Worm (Caenorhabditis elegans) whole organism, L1 larva: ENCODE data around the gene rnp-2.
"Not testable (repeated sequence)": the region's sequence is repeated elsewhere in the genome, so short reads cannot be mapped to it uniquely, and the experiment has no call there.

Experiments
- C04F5.9 ChIP-seq: sonication (generic microtip); optimal IDR thresholded peaks from 2 replicates; lab custom pipeline; 2016; ENCODE audit warnings: missing genetic modification characterization, missing compliant biosample characterization
- C16A3.4 ChIP-seq: fragments of 150-350 bp; optimal IDR thresholded peaks from 2 replicates; lab custom pipeline; 2014; ENCODE audit warnings: missing biosample characterization, missing genetic modification characterization
- F16B12.6 ChIP-seq: fragments of 150-350 bp; optimal IDR thresholded peaks from 2 replicates; lab custom pipeline; 2014; ENCODE audit warnings: missing biosample characterization, missing genetic modification characterization
- aha-1 ChIP-seq: fragments of 150-350 bp; optimal IDR thresholded peaks from 2 replicates; lab custom pipeline; 2014; ENCODE audit warnings: missing biosample characterization, missing genetic modification characterization
- blmp-1 ChIP-seq: fragments of 150-350 bp; optimal IDR thresholded peaks from 2 replicates; lab custom pipeline; 2014; ENCODE audit warnings: missing biosample characterization, missing genetic modification characterization
- ceh-63 ChIP-seq: fragments of 200-800 bp; sonication (Bioruptor generic); optimal IDR thresholded peaks from 2 replicates; lab custom pipeline; 2018; ENCODE audit warnings: mild to moderate bottlenecking, missing genetic modification characterization, missing compliant biosample characterization
- ceh-90 ChIP-seq: sonication (generic microtip); optimal IDR thresholded peaks from 2 replicates; lab custom pipeline; 2016; ENCODE audit warnings: missing genetic modification characterization, missing compliant biosample characterization
- dpl-1 ChIP-seq, 3 experiments: fragments of 150-350 bp in 2 of 3; sonication (generic microtip) in 1 of 3; optimal IDR thresholded peaks; 2 replicates each; lab custom pipeline; 2014 to 2017; ENCODE audit warnings: missing biosample characterization in 3 of 3, missing genetic modification characterization in 3 of 3, missing genetic modification reagents in 3 of 3
- efl-1 ChIP-seq, 4 experiments: fragments of 150-350 bp; optimal IDR thresholded peaks in 3 of 4; peaks in 1 of 4; 1 replicate in 1 of 4; 2 replicates in 3 of 4; lab custom pipeline; 2014; ENCODE audit warnings: missing biosample characterization in 2 of 4, missing genetic modification characterization in 2 of 4, missing genetic modification reagents in 2 of 4
- efl-3 ChIP-seq: fragments of 200-800 bp; sonication (Bioruptor generic); optimal IDR thresholded peaks from 2 replicates; lab custom pipeline; 2018; ENCODE audit warnings: mild to moderate bottlenecking, missing genetic modification characterization, missing compliant biosample characterization
- egl-13 ChIP-seq: sonication (generic microtip); optimal IDR thresholded peaks from 2 replicates; lab custom pipeline; 2016; ENCODE audit warnings: missing genotype, missing genetic modification reagents, missing genetic modification characterization, missing compliant biosample characterization
- egl-27 ChIP-seq, 2 experiments: fragments of 150-350 bp in 1 of 2; sonication (generic microtip); optimal IDR thresholded peaks; 3 replicates each; lab custom pipeline; 2017 to 2018; ENCODE audit warnings: missing biosample characterization in 2 of 2, missing genetic modification characterization in 2 of 2, missing genetic modification reagents in 2 of 2
- elt-2 ChIP-seq: sonication (generic microtip); optimal IDR thresholded peaks from 2 replicates; lab custom pipeline; 2016; ENCODE audit warnings: missing genetic modification characterization, mild to moderate bottlenecking, inconsistent platforms, missing compliant biosample characterization, missing genetic modification reagents
- elt-3 ChIP-seq, 6 experiments: fragments of 150-350 bp in 1 of 6; sonication (generic microtip); optimal IDR thresholded peaks; 2 replicates each; lab custom pipeline; 2017 to 2018; ENCODE audit warnings: missing biosample characterization in 6 of 6, missing genetic modification characterization in 6 of 6, inconsistent platforms in 1 of 6
- fkh-8 ChIP-seq: sonication (generic microtip); optimal IDR thresholded peaks from 2 replicates; lab custom pipeline; 2016; ENCODE audit warnings: mild to moderate bottlenecking, missing genetic modification characterization, missing compliant biosample characterization
- fos-1 ChIP-seq: fragments of 150-350 bp; optimal IDR thresholded peaks from 2 replicates; lab custom pipeline; 2014; ENCODE audit warnings: missing biosample characterization, missing genetic modification characterization
- grh-1 ChIP-seq: fragments of 200-800 bp; sonication (Bioruptor generic); IDR thresholded peaks from 2 replicates; pipeline ENCODE4 v1.3.6; 2022; ENCODE audit warnings: missing genetic modification reagents, missing genetic modification characterization, missing compliant biosample characterization
- hlh-4 ChIP-seq: sonication (generic microtip); optimal IDR thresholded peaks from 2 replicates; lab custom pipeline; 2016; ENCODE audit warnings: mild to moderate bottlenecking, missing genetic modification characterization, missing compliant biosample characterization
- hpl-2 ChIP-seq: fragments of 150-350 bp; optimal IDR thresholded peaks from 2 replicates; lab custom pipeline; 2014; ENCODE audit warnings: missing biosample characterization, missing genetic modification reagents, missing genetic modification characterization
- irx-1 ChIP-seq: sonication (generic microtip); optimal IDR thresholded peaks from 2 replicates; lab custom pipeline; 2016; ENCODE audit warnings: missing genetic modification characterization, missing compliant biosample characterization
- lin-15B ChIP-seq: fragments of 150-350 bp; sonication (generic microtip); optimal IDR thresholded peaks from 3 replicates; lab custom pipeline; 2014; ENCODE audit warnings: missing biosample characterization, missing genetic modification characterization
- lir-3 ChIP-seq: sonication (generic microtip); optimal IDR thresholded peaks from 2 replicates; lab custom pipeline; 2016; ENCODE audit warnings: mild to moderate bottlenecking, missing genetic modification characterization, moderate library complexity, missing compliant biosample characterization; ENCODE audit not compliant: poor library complexity
- mab-9 ChIP-seq: fragments of 200-800 bp; sonication (Bioruptor generic); IDR thresholded peaks from 2 replicates; pipeline ENCODE4 v1.3.6; 2022; ENCODE audit warnings: missing genetic modification reagents, missing genetic modification characterization, missing compliant biosample characterization
- mef-2 ChIP-seq: fragments of 150-350 bp; optimal IDR thresholded peaks from 2 replicates; lab custom pipeline; 2014; ENCODE audit warnings: missing biosample characterization, missing genetic modification characterization
- mep-1 ChIP-seq: fragments of 150-350 bp; optimal IDR thresholded peaks from 2 replicates; lab custom pipeline; 2014; ENCODE audit warnings: missing biosample characterization, missing genetic modification characterization
- nhr-12 ChIP-seq: sonication (generic microtip); optimal IDR thresholded peaks from 2 replicates; lab custom pipeline; 2017; ENCODE audit warnings: missing biosample characterization, missing genetic modification characterization
- nhr-20 ChIP-seq: sonication (generic microtip); optimal IDR thresholded peaks from 2 replicates; lab custom pipeline; 2016; ENCODE audit warnings: mild to moderate bottlenecking, missing genetic modification characterization, missing compliant biosample characterization
- nhr-76 ChIP-seq: sonication (generic microtip); optimal IDR thresholded peaks from 2 replicates; lab custom pipeline; 2017; ENCODE audit warnings: missing biosample characterization, missing genetic modification characterization
- nhr-77 ChIP-seq: fragments of 150-350 bp; optimal IDR thresholded peaks from 2 replicates; lab custom pipeline; 2014; ENCODE audit warnings: missing biosample characterization, missing genetic modification characterization
- nhr-85 ChIP-seq: sonication (generic microtip); peaks from one replicate; lab custom pipeline; 2016; ENCODE audit warnings: missing genetic modification characterization, inconsistent platforms, missing compliant biosample characterization
- nhr-90 ChIP-seq: sonication (generic microtip); optimal IDR thresholded peaks from 2 replicates; lab custom pipeline; 2016; ENCODE audit warnings: mild to moderate bottlenecking, missing genetic modification characterization, missing compliant biosample characterization; ENCODE audit not compliant: poor library complexity
- pag-3 ChIP-seq: sonication (generic microtip); optimal IDR thresholded peaks from 2 replicates; lab custom pipeline; 2017; ENCODE audit warnings: missing genetic modification characterization, mild to moderate bottlenecking, missing compliant biosample characterization, antibody characterized with exemption, borderline replicate concordance; ENCODE audit not compliant: insufficient read depth
- pqm-1 ChIP-seq: sonication (generic microtip); optimal IDR thresholded peaks from 3 replicates; lab custom pipeline; 2017; ENCODE audit warnings: missing biosample characterization, missing genetic modification characterization
- rnt-1 ChIP-seq: sonication (generic microtip); optimal IDR thresholded peaks from 2 replicates; lab custom pipeline; 2016; ENCODE audit warnings: mild to moderate bottlenecking, missing genetic modification characterization, moderate library complexity, missing compliant biosample characterization
- skn-1 ChIP-seq: fragments of 150-350 bp; optimal IDR thresholded peaks from 2 replicates; lab custom pipeline; 2014; ENCODE audit warnings: missing biosample characterization, missing genetic modification characterization
- sox-4 ChIP-seq: sonication (generic microtip); optimal IDR thresholded peaks from 2 replicates; lab custom pipeline; 2016; ENCODE audit warnings: missing genetic modification characterization, missing compliant biosample characterization
- sptf-1 ChIP-seq: fragments of 150-350 bp; optimal IDR thresholded peaks from 2 replicates; lab custom pipeline; 2014; ENCODE audit warnings: missing biosample characterization, missing genetic modification characterization
- tlp-1 ChIP-seq: fragments of 150-350 bp; optimal IDR thresholded peaks from 2 replicates; lab custom pipeline; 2014; ENCODE audit warnings: missing biosample characterization, missing genetic modification characterization
- unc-130 ChIP-seq: fragments of 150-350 bp; optimal IDR thresholded peaks from 2 replicates; lab custom pipeline; 2017; ENCODE audit warnings: missing biosample characterization, missing genetic modification characterization, inconsistent platforms
- unc-30 ChIP-seq: sonication (generic microtip); optimal IDR thresholded peaks from 2 replicates; lab custom pipeline; 2017; ENCODE audit warnings: missing biosample characterization, missing genetic modification characterization
- unc-62 ChIP-seq: fragments of 150-350 bp; optimal IDR thresholded peaks from 2 replicates; lab custom pipeline; 2014; ENCODE audit warnings: missing biosample characterization, missing genetic modification reagents, missing genetic modification characterization
- unc-86 ChIP-seq: sonication (generic microtip); optimal IDR thresholded peaks from 2 replicates; lab custom pipeline; 2016; ENCODE audit warnings: missing genetic modification characterization, missing compliant biosample characterization
- unc-98 ChIP-seq: fragments of 200-800 bp; sonication (Bioruptor generic); IDR thresholded peaks from 2 replicates; pipeline ENCODE4 v1.3.6; 2022; ENCODE audit warnings: missing genetic modification characterization, missing compliant biosample characterization
- zag-1 ChIP-seq: fragments of 150-350 bp; optimal IDR thresholded peaks from 2 replicates; lab custom pipeline; 2014; ENCODE audit warnings: missing biosample characterization, missing genetic modification characterization
- ztf-4 ChIP-seq: fragments of 150-350 bp; optimal IDR thresholded peaks from 2 replicates; lab custom pipeline; 2014; ENCODE audit warnings: missing biosample characterization, missing genetic modification characterization

rnp-2 gene

ce11 chrIV:4123083-4123482 lies 48.8 kb upstream of the rnp-2 start, which contains the start of gene mul-1:
Gene mul-1 (minus strand): TSS chrIV:4123166.
- TF ChIP-seq efl-1 (optimal IDR thresholded peaks at IDR 0.05; lab: Kevin White, UChicago), result no peak
- TF ChIP-seq efl-1 (GFP tag; optimal IDR thresholded peaks at IDR 0.05 in 1 of 2; lab: Kevin White, UChicago), result peak in 1 of 2 experiments; percentile 37
- no peak for TF ChIP-seq nhr-20 (tag; lab: Kevin White, UChicago)
- no peak for TF ChIP-seq unc-86 (tag; lab: Kevin White, UChicago)
- no peak for TF ChIP-seq elt-3 (tag; optimal IDR thresholded peaks at IDR 0.05; lab: Kevin White, UChicago)
- no peak for TF ChIP-seq zag-1 (tag; lab: Kevin White, UChicago)
- no peak for TF ChIP-seq skn-1 (tag; lab: Kevin White, UChicago)
- TF ChIP-seq fos-1 (tag; lab: Kevin White, UChicago), result no peak
- TF ChIP-seq nhr-77 (tag; lab: Kevin White, UChicago), result no peak
- TF ChIP-seq egl-27 (tag; optimal IDR thresholded peaks at IDR 0.05; lab: Kevin White, UChicago), result no peak
- no peak for TF ChIP-seq nhr-90 (tag; lab: Kevin White, UChicago)
- TF ChIP-seq aha-1, result no peak
- no peak for TF ChIP-seq pqm-1 (tag; lab: Kevin White, UChicago)
- TF ChIP-seq elt-2 (tag; lab: Kevin White, UChicago), result peak; percentile 59
- TF ChIP-seq C16A3.4 (tag; lab: Kevin White, UChicago), result no peak
- TF ChIP-seq ceh-63 (GFP tag; lab: Kevin White, UChicago), result no peak
- TF ChIP-seq ceh-90 (tag; lab: Kevin White, UChicago), result no peak
- TF ChIP-seq fkh-8 (tag; lab: Kevin White, UChicago), result no peak
- TF ChIP-seq, all 84 proteins: peak for 2

- TF ChIP-seq rnt-1 (tag; lab: Kevin White, UChicago); mef-2; fos-1 (tag; lab: Kevin White, UChicago): not testable (repeated sequence)
Observed at ce11 chrIV:4125657-4126056, 46.2 kb upstream of the rnp-2 start, which contains the start of gene F49F1.7. Gene F49F1.7 (minus strand): TSS chrIV:4125757.

ce11 chrIV:4135744-4136143 lies 36.1 kb upstream of the rnp-2 start, which contains the start of gene F49F1.17:
Gene F49F1.17 (minus strand): TSS chrIV:4135844.
- TF ChIP-seq hlh-4 (tag; lab: Kevin White, UChicago) (no peak), irx-1 (tag; lab: Kevin White, UChicago) (no peak), tlp-1 (no peak), C16A3.4 (tag; lab: Kevin White, UChicago) (no peak), grh-1 (no peak), sox-4 (no peak), egl-13 (tag; lab: Kevin White, UChicago) (no peak), ztf-4 (tag; lab: Kevin White, UChicago) (no peak), lin-15B (no peak), efl-3 (no peak), unc-98 (GFP tag; lab: Robert Waterston, UW) (no peak), nhr-12 (no peak), unc-130 (tag; lab: Kevin White, UChicago) (no peak), efl-1 (optimal IDR thresholded peaks at IDR 0.05; lab: Kevin White, UChicago) (no peak), efl-1 (GFP tag; optimal IDR thresholded peaks at IDR 0.05 in 1 of 2; lab: Kevin White, UChicago) (no peak), mep-1 (no peak), skn-1 (tag; lab: Kevin White, UChicago) (no peak), blmp-1 (tag; lab: Kevin White, UChicago) (no peak), rnt-1 (tag; lab: Kevin White, UChicago) (no peak), mef-2 (no peak)

- TF ChIP-seq C04F5.9 (no peak), elt-3 (tag; optimal IDR thresholded peaks at IDR 0.05; lab: Kevin White, UChicago) (no peak), unc-98 (GFP tag; lab: Robert Waterston, UW) (no peak), mab-9 (GFP tag; lab: Robert Waterston, UW) (no peak), zag-1 (tag; lab: Kevin White, UChicago) (no peak), lir-3 (no peak), nhr-76 (tag; lab: Kevin White, UChicago) (no peak), mef-2 (no peak), F16B12.6 (tag; lab: Kevin White, UChicago) (no peak), hpl-2 (GFP tag; lab: Kevin White, UChicago) (no peak), unc-62 (GFP tag; lab: Kevin White, UChicago) (no peak), nhr-85 (tag; lab: Kevin White, UChicago) (no peak), elt-2 (tag; lab: Kevin White, UChicago) (no peak), pag-3 (tag; lab: Kevin White, UChicago) (no peak), dpl-1 (GFP tag; optimal IDR thresholded peaks at IDR 0.05; lab: Kevin White, UChicago) (no peak), aha-1 (no peak), sptf-1 (tag; lab: Kevin White, UChicago) (no peak), unc-30 (tag; lab: Kevin White, UChicago) (no peak)
Observed at ce11 chrIV:4137472-4137871, 34.4 kb upstream of the rnp-2 start, which contains the start of gene F49F1.9. Gene F49F1.9 (minus strand): TSS chrIV:4137572.
